Fruit fly (Drosophila melanogaster) whole organism, embryonic: ENCODE data around the gene kin17.

Experiments
- Atf-2 ChIP-seq: fragments of 200-800 bp; sonication (Bioruptor generic); optimal IDR thresholded peaks from 2 replicates; lab custom pipeline; 2016; ENCODE audit warnings: missing biosample characterization, missing genetic modification characterization
- Bgb ChIP-seq: fragments of 200-800 bp; sonication (Bioruptor generic); IDR thresholded peaks from 2 replicates; pipeline ENCODE4 v1.3.6; 2022; ENCODE audit warnings: missing biosample characterization, missing genetic modification characterization; ENCODE audit not compliant: partially characterized antibody
- CG11696 ChIP-seq: fragments of 200-800 bp; sonication (Bioruptor generic); IDR thresholded peaks from 2 replicates; pipeline ENCODE4 v1.3.6; 2022; ENCODE audit warnings: missing biosample characterization, missing genetic modification characterization
- CG12942 ChIP-seq: fragments of 200-800 bp; sonication (Bioruptor generic); optimal IDR thresholded peaks from 3 replicates; lab custom pipeline; 2016; ENCODE audit warnings: missing biosample characterization, missing genetic modification characterization
- CG13775 ChIP-seq: fragments of 200-800 bp; sonication (Bioruptor generic); optimal IDR thresholded peaks from 3 replicates; lab custom pipeline; 2017; ENCODE audit warnings: missing biosample characterization, mild to moderate bottlenecking, missing genetic modification characterization
- CG1529 ChIP-seq: fragments of 200-800 bp; sonication (Bioruptor generic); optimal IDR thresholded peaks from 3 replicates; lab custom pipeline; 2018; ENCODE audit warnings: missing biosample characterization, missing genetic modification characterization
- CG15479 ChIP-seq: fragments of 200-800 bp; sonication (Bioruptor generic); optimal IDR thresholded peaks from 3 replicates; lab custom pipeline; 2019; ENCODE audit warnings: missing biosample characterization, mild to moderate bottlenecking, missing genetic modification characterization, moderate library complexity
- CG15601 ChIP-seq: fragments of 200-800 bp; sonication (Bioruptor generic); optimal IDR thresholded peaks from 3 replicates; lab custom pipeline; 2019; ENCODE audit warnings: missing biosample characterization, mild to moderate bottlenecking, missing genetic modification characterization, moderate library complexity
- CG15696 ChIP-seq: fragments of 200-800 bp; sonication (Bioruptor generic); optimal IDR thresholded peaks from 2 replicates; lab custom pipeline; 2019; ENCODE audit warnings: missing biosample characterization, mild to moderate bottlenecking, missing genetic modification characterization, moderate library complexity
- CG1602 ChIP-seq: fragments of 200-800 bp; sonication (Bioruptor generic); optimal IDR thresholded peaks from 3 replicates; lab custom pipeline; 2016; ENCODE audit warnings: missing biosample characterization, missing genetic modification characterization
- CG1832 ChIP-seq: fragments of 200-800 bp; sonication (Bioruptor generic); optimal IDR thresholded peaks from 2 replicates; lab custom pipeline; 2017; ENCODE audit warnings: missing biosample characterization, mild to moderate bottlenecking, missing genetic modification characterization, inconsistent platforms
- CG18599 ChIP-seq: fragments of 200-800 bp; sonication (Bioruptor generic); optimal IDR thresholded peaks from 3 replicates; lab custom pipeline; 2017; ENCODE audit warnings: missing biosample characterization, missing genetic modification characterization, mild to moderate bottlenecking, moderate library complexity, missing genetic modification reagents
- CG18764 ChIP-seq: fragments of 200-800 bp; sonication (Bioruptor generic); optimal IDR thresholded peaks from 3 replicates; lab custom pipeline; 2016; ENCODE audit warnings: missing biosample characterization, missing genetic modification characterization
- CG31388 ChIP-seq: fragments of 200-800 bp; sonication (Bioruptor generic); optimal IDR thresholded peaks from 2 replicates; lab custom pipeline; 2016; ENCODE audit warnings: missing biosample characterization, missing genetic modification characterization
- CG4360 ChIP-seq: fragments of 200-800 bp; sonication (Bioruptor generic); IDR thresholded peaks from 2 replicates; pipeline ENCODE4 v1.3.6; 2022; ENCODE audit warnings: missing biosample characterization, missing genetic modification characterization
- CG6689 ChIP-seq: fragments of 200-800 bp; sonication (Bioruptor generic); IDR thresholded peaks from 2 replicates; pipeline ENCODE4 v1.3.6; 2022; ENCODE audit warnings: missing biosample characterization, missing genetic modification characterization
- CG7556 ChIP-seq: fragments of 200-800 bp; sonication (Bioruptor generic); optimal IDR thresholded peaks from 2 replicates; lab custom pipeline; 2017; ENCODE audit warnings: missing biosample characterization, mild to moderate bottlenecking, missing genetic modification characterization
- CG9609 ChIP-seq: fragments of 200-800 bp; sonication (Bioruptor generic); optimal IDR thresholded peaks from 3 replicates; lab custom pipeline; 2016; ENCODE audit warnings: missing biosample characterization, missing genetic modification characterization
- Dad ChIP-seq: fragments of 200-800 bp; sonication (Bioruptor generic); optimal IDR thresholded peaks from 3 replicates; lab custom pipeline; 2016; ENCODE audit warnings: missing biosample characterization, missing genetic modification characterization
- Dll ChIP-seq: fragments of 200-800 bp; sonication (Bioruptor generic); IDR thresholded peaks from 4 replicates; pipeline ENCODE4 v1.3.6; 2022; ENCODE audit warnings: missing biosample characterization, missing genetic modification characterization; ENCODE audit not compliant: partially characterized antibody
- Dp ChIP-seq: fragments of 200-800 bp; sonication (Bioruptor generic); optimal IDR thresholded peaks from 2 replicates; lab custom pipeline; 2018; ENCODE audit warnings: missing biosample characterization, mild to moderate bottlenecking, missing genetic modification characterization, moderate library complexity
- Dref ChIP-seq: fragments of 200-800 bp; sonication (Bioruptor generic); IDR thresholded peaks from 2 replicates; pipeline ENCODE4 v1.3.6; 2022; ENCODE audit warnings: missing biosample characterization, missing genetic modification characterization
- Drgx ChIP-seq: fragments of 200-800 bp; sonication (Bioruptor generic); IDR thresholded peaks from 2 replicates; pipeline ENCODE4 v1.3.6; 2022; ENCODE audit warnings: missing biosample characterization, missing genetic modification characterization
- Ets97D ChIP-seq: fragments of 200-800 bp; sonication (Bioruptor generic); optimal IDR thresholded peaks from 3 replicates; lab custom pipeline; 2016; ENCODE audit warnings: missing biosample characterization, missing genetic modification characterization
- Hey ChIP-seq: fragments of 200-800 bp; sonication (Bioruptor generic); optimal IDR thresholded peaks from 3 replicates; lab custom pipeline; 2018; ENCODE audit warnings: missing biosample characterization, mild to moderate bottlenecking, missing genetic modification characterization
- Hsf ChIP-seq: fragments of 200-800 bp; sonication (Bioruptor generic); optimal IDR thresholded peaks from 3 replicates; lab custom pipeline; 2016; ENCODE audit warnings: missing biosample characterization, missing genetic modification characterization
- Mad ChIP-seq: fragments of 200-800 bp; sonication (Bioruptor generic); optimal IDR thresholded peaks from 2 replicates; lab custom pipeline; 2016; ENCODE audit warnings: missing biosample characterization, missing genetic modification characterization
- Max ChIP-seq: fragments of 200-800 bp; sonication (Bioruptor generic); optimal IDR thresholded peaks from 2 replicates; lab custom pipeline; 2016; ENCODE audit warnings: missing biosample characterization, mild to moderate bottlenecking, missing genetic modification characterization
- NC2α ChIP-seq: fragments of 200-800 bp; sonication (Bioruptor generic); optimal IDR thresholded peaks from 2 replicates; lab custom pipeline; 2016; ENCODE audit warnings: missing biosample characterization, missing genetic modification characterization
- Optix ChIP-seq: fragments of 200-800 bp; sonication (Bioruptor generic); IDR thresholded peaks from 3 replicates; pipeline ENCODE4 v1.3.6; 2022; ENCODE audit warnings: missing biosample characterization, missing genetic modification characterization
- Usf ChIP-seq: fragments of 200-800 bp; sonication (Bioruptor generic); optimal IDR thresholded peaks from 2 replicates; lab custom pipeline; 2017; ENCODE audit warnings: missing genotype, missing biosample characterization, missing genetic modification characterization
- bigmax ChIP-seq: fragments of 200-800 bp; sonication (Bioruptor generic); optimal IDR thresholded peaks from 2 replicates; lab custom pipeline; 2018; ENCODE audit warnings: missing biosample characterization, mild to moderate bottlenecking, missing genetic modification characterization
- cato ChIP-seq: fragments of 200-800 bp; sonication (Bioruptor generic); optimal IDR thresholded peaks from 2 replicates; lab custom pipeline; 2016; ENCODE audit warnings: missing biosample characterization, missing genetic modification characterization, borderline replicate concordance
- chn ChIP-seq: fragments of 200-800 bp; sonication (Bioruptor generic); optimal IDR thresholded peaks from 2 replicates; lab custom pipeline; 2016; ENCODE audit warnings: missing biosample characterization, missing genetic modification characterization
- dmrt99B ChIP-seq: fragments of 200-800 bp; sonication (Bioruptor generic); optimal IDR thresholded peaks from 2 replicates; lab custom pipeline; 2018; ENCODE audit warnings: missing biosample characterization, mild to moderate bottlenecking, missing genetic modification characterization, moderate library complexity
- eyg ChIP-seq: fragments of 200-800 bp; sonication (Bioruptor generic); optimal IDR thresholded peaks from 3 replicates; lab custom pipeline; 2016; ENCODE audit warnings: missing biosample characterization, missing genetic modification characterization
- ftz-f1 ChIP-seq: fragments of 200-800 bp; sonication (Bioruptor generic); optimal IDR thresholded peaks from 2 replicates; lab custom pipeline; 2016; ENCODE audit warnings: missing biosample characterization, missing genetic modification characterization
- gem ChIP-seq: fragments of 200-800 bp; sonication (Bioruptor generic); optimal IDR thresholded peaks from 2 replicates; lab custom pipeline; 2019; ENCODE audit warnings: missing biosample characterization, mild to moderate bottlenecking, missing genetic modification characterization, moderate library complexity
- her ChIP-seq: fragments of 200-800 bp; sonication (Bioruptor generic); optimal IDR thresholded peaks from 2 replicates; lab custom pipeline; 2016; ENCODE audit warnings: missing biosample characterization, missing genetic modification characterization
- lab ChIP-seq: fragments of 200-800 bp; sonication (Bioruptor generic); optimal IDR thresholded peaks from 3 replicates; lab custom pipeline; 2017; ENCODE audit warnings: missing biosample characterization, missing genetic modification characterization, mild to moderate bottlenecking, moderate library complexity, missing genetic modification reagents
- nmo ChIP-seq: fragments of 200-800 bp; sonication (Bioruptor generic); optimal IDR thresholded peaks from 2 replicates; lab custom pipeline; 2018; ENCODE audit warnings: missing biosample characterization, mild to moderate bottlenecking, missing genetic modification characterization, moderate library complexity
- pros ChIP-seq: fragments of 200-800 bp; sonication (Bioruptor generic); optimal IDR thresholded peaks from 3 replicates; lab custom pipeline; 2019; ENCODE audit warnings: missing biosample characterization, mild to moderate bottlenecking, missing genetic modification characterization, moderate library complexity
- sens-2 ChIP-seq: fragments of 200-800 bp; sonication (Bioruptor generic); IDR thresholded peaks from 2 replicates; pipeline ENCODE4 v1.3.6; 2022; ENCODE audit warnings: missing biosample characterization, missing genetic modification characterization
- tgo ChIP-seq: fragments of 200-800 bp; sonication (Bioruptor generic); IDR thresholded peaks from 3 replicates; pipeline ENCODE4 v1.3.6; 2022; ENCODE audit warnings: missing biosample characterization, missing genetic modification characterization
- trem ChIP-seq: fragments of 200-800 bp; optimal IDR thresholded peaks from 3 replicates; lab custom pipeline; 2019; ENCODE audit warnings: missing biosample characterization, mild to moderate bottlenecking, missing genetic modification characterization, moderate library complexity
- twi ChIP-seq: fragments of 200-800 bp; optimal IDR thresholded peaks from 2 replicates; lab custom pipeline; 2019; ENCODE audit warnings: missing biosample characterization, mild to moderate bottlenecking, missing genetic modification characterization, moderate library complexity
- vvl ChIP-seq: fragments of 200-800 bp; sonication (Bioruptor generic); IDR thresholded peaks from 2 replicates; pipeline ENCODE4 v1.3.6; 2022; ENCODE audit warnings: missing biosample characterization, missing genetic modification characterization
- wdn ChIP-seq: fragments of 200-800 bp; sonication (Bioruptor generic); IDR thresholded peaks from 2 replicates; pipeline ENCODE4 v1.3.6; 2022; ENCODE audit warnings: missing biosample characterization, missing genetic modification characterization
- zen2 ChIP-seq: fragments of 200-800 bp; sonication (Bioruptor generic); IDR thresholded peaks from 3 replicates; pipeline ENCODE4 v1.3.6; 2022; ENCODE audit warnings: missing biosample characterization, missing genetic modification characterization; ENCODE audit not compliant: partially characterized antibody

The kin17 gene

DNA sequence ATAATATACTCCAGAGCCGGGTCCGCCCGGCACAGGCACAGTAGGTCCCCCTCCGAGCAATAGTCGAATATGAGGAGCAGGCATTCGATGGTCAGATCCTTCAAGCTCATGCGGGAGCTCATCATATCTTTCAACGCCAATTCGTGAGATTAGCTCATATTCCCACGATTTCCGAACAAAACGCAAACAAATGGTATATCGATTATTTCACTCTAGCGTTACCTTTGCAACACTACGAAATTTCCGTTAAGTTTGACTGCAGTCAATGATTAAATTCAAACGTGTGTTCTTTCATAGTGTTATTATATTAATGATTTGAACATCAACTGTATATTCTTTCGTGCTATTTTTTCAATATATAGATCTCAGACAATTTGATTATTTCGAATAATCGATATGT is 36.8 kb downstream of the kin17 start, which contains the start of gene CG33969 (continued):
- no peak for TF ChIP-seq CG4360 (GFP tag; lab: Robert Waterston, UW)
- no peak for TF ChIP-seq Usf (GFP tag; lab: Kevin White, UChicago)
- no peak for TF ChIP-seq Mad (GFP tag; lab: Kevin White, UChicago)
- TF ChIP-seq Dp (GFP tag; lab: Kevin White, UChicago) = peak; percentile 44
- no peak for TF ChIP-seq eyg (GFP tag; lab: Kevin White, UChicago)
- TF ChIP-seq Bgb (GFP tag; lab: Robert Waterston, UW) = peak; percentile 6; the same call in 1 of the 2 replicates
- TF ChIP-seq Hsf (GFP tag; lab: Kevin White, UChicago) = no peak
- TF ChIP-seq CG15479 (GFP tag; lab: Kevin White, UChicago) = no peak
- TF ChIP-seq Dad (GFP tag; lab: Kevin White, UChicago) = no peak
- TF ChIP-seq CG15696 = no peak
- no peak for TF ChIP-seq CG11696
- 0 out of 3 replicates have a peak, but pooled peaks have one; percentile 23 for TF ChIP-seq Optix (GFP tag; lab: Robert Waterston, UW)
- TF ChIP-seq NC2α (GFP tag; lab: Kevin White, UChicago) = no peak
- no peak for TF ChIP-seq twi (tag; lab: Kevin White, UChicago)
- peak; percentile 3 for TF ChIP-seq lab (GFP tag; lab: Kevin White, UChicago)
- no peak for TF ChIP-seq Atf-2 (GFP tag; lab: Kevin White, UChicago)
- TF ChIP-seq CG1602 (GFP tag; lab: Kevin White, UChicago) = no peak
- no peak for TF ChIP-seq gem (tag; lab: Kevin White, UChicago)
- TF ChIP-seq Hey (tag; lab: Kevin White, UChicago) = no peak
- peak; percentile 37 for TF ChIP-seq her (GFP tag; lab: Kevin White, UChicago)
- TF ChIP-seq Dref (GFP tag; lab: Robert Waterston, UW) = peak; percentile 64
- TF ChIP-seq CG6689 = no peak
- TF ChIP-seq trem (tag; lab: Kevin White, UChicago) = peak; percentile 33
- TF ChIP-seq CG12942 = no peak

DNA sequence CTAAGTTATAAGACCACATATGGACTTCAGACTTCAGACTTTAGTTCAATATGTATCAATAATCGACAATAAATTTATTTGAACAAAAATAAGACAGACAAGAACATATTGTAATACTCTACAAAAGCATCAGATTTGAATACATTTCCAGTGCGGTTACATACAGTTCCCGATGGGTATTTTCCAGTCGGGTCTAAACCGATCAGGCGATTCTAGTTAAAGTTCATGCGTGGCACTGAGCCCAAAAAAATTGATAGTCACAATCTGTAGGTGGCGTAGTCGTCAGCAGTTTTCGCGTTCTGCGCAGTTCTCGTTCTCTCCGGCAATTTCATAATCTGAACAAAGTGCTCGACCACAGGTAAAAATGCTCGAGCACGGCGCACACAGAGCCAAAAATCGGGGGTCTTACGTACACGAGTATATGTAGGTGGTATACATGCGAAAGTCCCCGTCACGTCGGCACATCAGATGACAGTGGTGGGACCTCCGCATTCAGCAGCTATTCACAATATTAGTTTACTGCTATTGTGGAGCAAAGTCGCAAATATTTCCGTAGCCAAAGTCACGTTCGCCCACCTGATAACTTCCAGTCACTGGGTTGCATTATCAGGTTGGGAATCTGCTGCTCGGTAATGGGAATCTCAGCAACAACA is 38.8 kb downstream of the kin17 start:
- TF ChIP-seq wdn (GFP tag; lab: Robert Waterston, UW) (0 out of 2 replicates have a peak, but pooled peaks have one; percentile 7), sens-2 (GFP tag; lab: Robert Waterston, UW) (no peak), pros (GFP tag; lab: Kevin White, UChicago) (no peak), cato (GFP tag; lab: Kevin White, UChicago) (no peak), CG1832 (GFP tag; lab: Kevin White, UChicago) (no peak), CG7556 (GFP tag; lab: Kevin White, UChicago) (peak; percentile 51), Dll (no peak), CG18599 (peak; percentile 74), tgo (GFP tag; lab: Robert Waterston, UW) (no peak; the same call in 2 of the 3 replicates), Usf (GFP tag; lab: Kevin White, UChicago) (peak; percentile 1), CG1529 (GFP tag; lab: Kevin White, UChicago) (no peak), CG13775 (GFP tag; lab: Kevin White, UChicago) (peak; percentile 37), nmo (GFP tag; lab: Kevin White, UChicago) (peak; percentile 33), dmrt99B (peak; percentile 31), Dad (GFP tag; lab: Kevin White, UChicago) (no peak), Max (GFP tag; lab: Kevin White, UChicago) (peak; percentile 47), vvl (GFP tag; lab: Robert Waterston, UW) (peak; percentile 25; the same call in 1 of the 2 replicates), lab (GFP tag; lab: Kevin White, UChicago) (peak; percentile 65), bigmax (no peak), Drgx (GFP tag; lab: Robert Waterston, UW) (0 out of 2 replicates have a peak, but pooled peaks have one; percentile 38), CG31388 (GFP tag; lab: Kevin White, UChicago) (no peak), zen2 (no peak), CG9609 (GFP tag; lab: Kevin White, UChicago) (no peak), Ets97D (GFP tag; lab: Kevin White, UChicago) (peak; percentile 11), CG15601 (tag; lab: Kevin White, UChicago) (no peak), CG18764 (GFP tag; lab: Kevin White, UChicago) (no peak), chn (GFP tag; lab: Kevin White, UChicago) (no peak), ftz-f1 (GFP tag; lab: Kevin White, UChicago) (peak; percentile 55)
